Worm (Caenorhabditis elegans) whole organism, L4 larva: Measurements from ENCODE around the gene ZK105.5.

Source experiments
- D1046.2 ChIP-seq: fragments of 200-800 bp; sonication (Bioruptor generic); IDR thresholded peaks from 2 replicates; pipeline ENCODE4 v1.3.6; 2022; ENCODE audit warnings: missing genetic modification characterization, missing compliant biosample characterization
- F37D6.2 ChIP-seq: sonication (generic microtip); optimal IDR thresholded peaks from 2 replicates; lab custom pipeline; 2016; ENCODE audit warnings: mild to moderate bottlenecking, missing genetic modification characterization, missing compliant biosample characterization
- aha-1 ChIP-seq: fragments of 150-350 bp; peaks from one replicate; lab custom pipeline; 2014; ENCODE audit warnings: missing biosample characterization, missing genetic modification characterization
- arid-1 ChIP-seq: fragments of 200-800 bp; sonication (Bioruptor generic); conservative IDR thresholded peaks from 2 replicates; pipeline ENCODE4 v1.3.6; 2022; ENCODE audit warnings: missing genetic modification reagents, missing genetic modification characterization, missing compliant biosample characterization
- attf-4 ChIP-seq: sonication (generic microtip); optimal IDR thresholded peaks from 3 replicates; lab custom pipeline; 2017; ENCODE audit warnings: missing biosample characterization, missing genetic modification characterization
- ceh-28 ChIP-seq: fragments of 150-350 bp; optimal IDR thresholded peaks from 2 replicates; lab custom pipeline; 2014; ENCODE audit warnings: missing biosample characterization, missing genetic modification reagents, missing genetic modification characterization
- ceh-44 ChIP-seq: fragments of 200-800 bp; sonication (Bioruptor generic); IDR thresholded peaks from 2 replicates; pipeline ENCODE4 v1.3.6; 2022; ENCODE audit warnings: missing genetic modification reagents, missing genetic modification characterization, missing compliant biosample characterization
- cey-2 ChIP-seq: sonication (generic microtip); optimal IDR thresholded peaks from 3 replicates; lab custom pipeline; 2017; ENCODE audit warnings: missing genetic modification characterization, mild to moderate bottlenecking, missing compliant biosample characterization, antibody characterized with exemption, borderline replicate concordance; ENCODE audit not compliant: insufficient read depth
- daf-16 ChIP-seq, 3 experiments: sonication (generic microtip); optimal IDR thresholded peaks; 2 replicates each; lab custom pipeline; 2016 to 2017; ENCODE audit warnings: missing genetic modification characterization in 3 of 3, missing genetic modification reagents in 3 of 3, mild to moderate bottlenecking in 2 of 3, missing compliant biosample characterization in 2 of 3, missing biosample characterization in 1 of 3, moderate library complexity in 1 of 3
- daf-8 ChIP-seq: fragments of 200-800 bp; sonication (Bioruptor generic); IDR thresholded peaks from 2 replicates; pipeline ENCODE4 v1.3.6; 2022; ENCODE audit warnings: missing genetic modification characterization, missing compliant biosample characterization
- dmd-8 ChIP-seq: fragments of 200-800 bp; sonication (Bioruptor generic); IDR thresholded peaks from 2 replicates; pipeline ENCODE4 v1.3.6; 2022; ENCODE audit warnings: missing genetic modification characterization, missing compliant biosample characterization
- dmd-9 ChIP-seq: fragments of 200-800 bp; sonication (Bioruptor generic); IDR thresholded peaks from 2 replicates; pipeline ENCODE4 v1.3.6; 2022; ENCODE audit warnings: missing genetic modification reagents, missing genetic modification characterization, missing compliant biosample characterization
- egl-43 ChIP-seq: fragments of 200-800 bp; sonication (Bioruptor generic); IDR thresholded peaks from 2 replicates; pipeline ENCODE4 v1.3.6; 2022; ENCODE audit warnings: missing genetic modification reagents, missing genetic modification characterization, missing compliant biosample characterization
- hif-1 ChIP-seq, 2 experiments: sonication (generic microtip); optimal IDR thresholded peaks; 2 replicates each; lab custom pipeline; 2016 to 2017; ENCODE audit warnings: missing compliant biosample characterization in 2 of 2, missing genetic modification characterization in 2 of 2, missing genetic modification reagents in 2 of 2, missing genotype in 2 of 2, mild to moderate bottlenecking in 1 of 2
- hmg-1.1 ChIP-seq: fragments of 200-800 bp; sonication (Bioruptor generic); IDR thresholded peaks from 2 replicates; pipeline ENCODE4 v1.3.6; 2022; ENCODE audit warnings: missing genetic modification reagents, missing genetic modification characterization, missing compliant biosample characterization
- lin-1 ChIP-seq: fragments of 200-800 bp; sonication (Bioruptor generic); IDR thresholded peaks from 2 replicates; pipeline ENCODE4 v1.3.6; 2022; ENCODE audit warnings: missing genetic modification reagents, missing genetic modification characterization, missing compliant biosample characterization
- mdt-29 ChIP-seq: fragments of 200-800 bp; sonication (Bioruptor generic); IDR thresholded peaks from 2 replicates; pipeline ENCODE4 v1.3.6; 2022; ENCODE audit warnings: missing genetic modification reagents, missing genetic modification characterization, missing compliant biosample characterization
- mep-1 ChIP-seq: fragments of 150-350 bp; sonication (generic microtip); optimal IDR thresholded peaks from 3 replicates; lab custom pipeline; 2014; ENCODE audit warnings: missing biosample characterization, missing genetic modification characterization
- mxl-2 ChIP-seq: fragments of 200-800 bp; sonication (Bioruptor generic); conservative IDR thresholded peaks from 2 replicates; pipeline ENCODE4 v1.3.6; 2022; ENCODE audit warnings: missing genetic modification reagents, missing genetic modification characterization, missing compliant biosample characterization
- mxl-3 ChIP-seq: fragments of 200-800 bp; sonication (Bioruptor generic); optimal IDR thresholded peaks from 2 replicates; lab custom pipeline; 2018; ENCODE audit warnings: mild to moderate bottlenecking, missing genetic modification characterization, missing compliant biosample characterization
- nhr-102 ChIP-seq: sonication (generic microtip); optimal IDR thresholded peaks from 2 replicates; lab custom pipeline; 2016; ENCODE audit warnings: mild to moderate bottlenecking, missing genetic modification characterization, moderate library complexity, missing compliant biosample characterization
- nhr-237 ChIP-seq: sonication (generic microtip); optimal IDR thresholded peaks from 2 replicates; lab custom pipeline; 2017; ENCODE audit warnings: missing biosample characterization, missing genetic modification characterization
- nhr-25 ChIP-seq: sonication (generic microtip); optimal IDR thresholded peaks from 2 replicates; lab custom pipeline; 2017; ENCODE audit warnings: missing genetic modification characterization, mild to moderate bottlenecking, missing compliant biosample characterization, antibody characterized with exemption, moderate library complexity, borderline replicate concordance; ENCODE audit not compliant: insufficient read depth
- nhr-48 ChIP-seq: sonication (generic microtip); optimal IDR thresholded peaks from 2 replicates; lab custom pipeline; 2016; ENCODE audit warnings: mild to moderate bottlenecking, missing genetic modification characterization, missing compliant biosample characterization
- nhr-76 ChIP-seq: fragments of 150-350 bp; optimal IDR thresholded peaks from 2 replicates; lab custom pipeline; 2014; ENCODE audit warnings: missing biosample characterization, missing genetic modification characterization
- saeg-2 ChIP-seq: fragments of 200-800 bp; sonication (Bioruptor generic); IDR thresholded peaks from 2 replicates; pipeline ENCODE4 v1.3.6; 2022; ENCODE audit warnings: missing genetic modification reagents, missing genetic modification characterization, missing compliant biosample characterization
- set-16 ChIP-seq: fragments of 200-800 bp; sonication (Bioruptor generic); IDR thresholded peaks from 2 replicates; pipeline ENCODE4 v1.3.6; 2022; ENCODE audit warnings: missing genetic modification reagents, missing genetic modification characterization, missing compliant biosample characterization
- snpc-1.2 ChIP-seq: fragments of 200-800 bp; sonication (Bioruptor generic); IDR thresholded peaks from 2 replicates; pipeline ENCODE4 v1.3.6; 2022; ENCODE audit warnings: missing genetic modification reagents, missing genetic modification characterization, missing compliant biosample characterization
- unc-130 ChIP-seq: sonication (generic microtip); optimal IDR thresholded peaks from 2 replicates; lab custom pipeline; 2016; ENCODE audit warnings: missing genetic modification reagents, missing genetic modification characterization, missing compliant biosample characterization
- unc-62 ChIP-seq, 3 experiments: fragments of 150-350 bp in 1 of 3; sonication (generic microtip); optimal IDR thresholded peaks in 2 of 3; peaks in 1 of 3; 1 replicate in 1 of 3; 2 replicates in 2 of 3; lab custom pipeline; 2014 to 2017; ENCODE audit warnings: missing biosample characterization in 3 of 3, missing genetic modification characterization in 3 of 3, missing genetic modification reagents in 3 of 3, missing genotype in 1 of 3
- zfp-3 ChIP-seq: fragments of 200-800 bp; sonication (Bioruptor generic); conservative IDR thresholded peaks from 2 replicates; pipeline ENCODE4 v1.3.6; 2022; ENCODE audit warnings: missing genetic modification reagents, missing genetic modification characterization, missing compliant biosample characterization
- ztf-11 ChIP-seq: fragments of 150-350 bp; optimal IDR thresholded peaks from 2 replicates; lab custom pipeline; 2014; ENCODE audit warnings: missing biosample characterization, missing genetic modification characterization

Gene ZK105.5

ce11 chrV:7726202-7726601 lies 8.7 kb upstream of the ZK105.5 start:
- TF ChIP-seq aha-1 (tag; lab: Kevin White, UChicago) (peak; percentile 80), nhr-25 (tag; lab: Kevin White, UChicago) (no peak), mep-1 (tag; lab: Kevin White, UChicago) (no peak), snpc-1.2 (no peak), mdt-29 (no peak)
- TF ChIP-seq, all 104 proteins: peak for 1

- TF ChIP-seq arid-1 (GFP tag; lab: Robert Waterston, UW), result no peak
- TF ChIP-seq ceh-44, result no peak
- no peak for TF ChIP-seq daf-16 (GFP tag; optimal IDR thresholded peaks at IDR 0.05; lab: Kevin White, UChicago)
- TF ChIP-seq daf-16 (tag; optimal IDR thresholded peaks at IDR 0.05; lab: Kevin White, UChicago), result no peak
- TF ChIP-seq set-16 (GFP tag; lab: Robert Waterston, UW), result no peak
- TF ChIP-seq unc-62 (GFP tag; optimal IDR thresholded peaks at IDR 0.05 in 1 of 2; lab: Kevin White, UChicago), result no peak
- TF ChIP-seq unc-62 (tag; optimal IDR thresholded peaks at IDR 0.05; lab: Kevin White, UChicago), result no peak
- TF ChIP-seq zfp-3 (GFP tag; lab: Robert Waterston, UW), result no peak
- no peak for TF ChIP-seq snpc-1.2
- no peak for TF ChIP-seq hmg-1.1 (GFP tag; lab: Robert Waterston, UW)
- TF ChIP-seq hif-1 (tag; optimal IDR thresholded peaks at IDR 0.05; lab: Kevin White, UChicago), result no peak
- no peak for TF ChIP-seq saeg-2 (GFP tag; lab: Robert Waterston, UW)
- TF ChIP-seq, all 104 proteins: peak for 0
Measured at ce11 chrV:7723967-7724544, 6.5 kb upstream of the ZK105.5 start, which contains the start of the genes ZK105.6 and ZK105.8. Gene ZK105.6 (minus strand): TSS chrV:7724067. Gene ZK105.8 (plus strand): TSS chrV:7724494.

ce11 chrV:7721945-7722344 lies 4.4 kb upstream of the ZK105.5 start, which contains the start of gene ZK105.14:
Gene ZK105.14 (minus strand): TSS chrV:7722045.
- TF ChIP-seq D1046.2 (GFP tag; lab: Robert Waterston, UW) (no peak), daf-8 (no peak), aha-1 (tag; lab: Kevin White, UChicago) (peak; percentile 32), mxl-2 (GFP tag; lab: Robert Waterston, UW) (no peak), unc-130 (no peak), ztf-11 (no peak)

- no peak for TF ChIP-seq hmg-1.1 (GFP tag; lab: Robert Waterston, UW)
- no peak for TF ChIP-seq egl-43 (GFP tag; lab: Robert Waterston, UW)
- TF ChIP-seq dmd-8 (GFP tag; lab: Robert Waterston, UW), result no peak
- no peak for TF ChIP-seq nhr-102 (tag; lab: Kevin White, UChicago)
- TF ChIP-seq attf-4 (tag; lab: Kevin White, UChicago), result no peak
- no peak for TF ChIP-seq nhr-76
- TF ChIP-seq lin-1 (GFP tag; lab: Robert Waterston, UW), result no peak
- no peak for TF ChIP-seq mxl-3 (GFP tag; lab: Kevin White, UChicago)
- no peak for TF ChIP-seq dmd-9 (GFP tag; lab: Robert Waterston, UW)
- TF ChIP-seq nhr-25 (tag; lab: Kevin White, UChicago), result no peak
- no peak for TF ChIP-seq nhr-237 (tag; lab: Kevin White, UChicago)
- TF ChIP-seq nhr-48, result no peak
- no peak for TF ChIP-seq mdt-29
- no peak for TF ChIP-seq F37D6.2 (tag; lab: Kevin White, UChicago)
- no peak for TF ChIP-seq ztf-11
- no peak for TF ChIP-seq cey-2 (tag; lab: Kevin White, UChicago)
- TF ChIP-seq ceh-28 (tag; lab: Kevin White, UChicago), result no peak
Measured at ce11 chrV:7716034-7716433, 1.5 kb downstream of the ZK105.5 start, which contains the start of gene ZK105.12. Gene ZK105.12 (minus strand): TSS chrV:7716134.
